Fruit fly (Drosophila melanogaster) whole organism: ENCODE results near the gene AMPdeam.

Experiments used
- CG8478 ChIP-seq: fragments of >200 bp; optimal IDR thresholded peaks from 2 replicates; lab custom pipeline; 2018; ENCODE audit warnings: inconsistent platforms
- EcR ChIP-seq, 2 experiments: fragments of >200 bp; optimal IDR thresholded peaks; 2 replicates each; lab custom pipeline; 2017; ENCODE audit warnings: missing biosample characterization in 2 of 2, missing genetic modification characterization in 2 of 2, missing genetic modification reagents in 2 of 2
- pan ChIP-seq: fragments of >200 bp; optimal IDR thresholded peaks from 2 replicates; lab custom pipeline; 2017
- psq ChIP-seq: fragments of >200 bp; optimal IDR thresholded peaks from 2 replicates; lab custom pipeline; 2017
- usp ChIP-seq: fragments of >200 bp; optimal IDR thresholded peaks from 2 replicates; lab custom pipeline; 2017; ENCODE audit warnings: missing biosample characterization, missing genetic modification characterization, mixed read lengths

- TF ChIP-seq psq (lab: Kevin White, UChicago) (no peak), pan (lab: Kevin White, UChicago) (no peak), EcR (GFP tag; optimal IDR thresholded peaks at IDR 0.05; lab: Kevin White, UChicago) (no peak), CG8478 (lab: Kevin White, UChicago) (no peak), usp (GFP tag; lab: Kevin White, UChicago) (no peak)
Observed at dm6 chrX:13814058-13814457, 31.6 kb downstream of the AMPdeam start.
